Fruit fly (Drosophila melanogaster) whole organism, embryonic: ENCODE data around the gene CG14427.
A peak's percentile ranks its signal among the peaks of the same experiment; 100 is the strongest.

Source experiments
- Adf1 ChIP-seq: fragments of 200-800 bp; sonication (Bioruptor generic); IDR thresholded peaks from 2 replicates; pipeline ENCODE4 v1.3.6; 2022; ENCODE audit warnings: missing biosample characterization, missing genetic modification characterization
- Bdp1 ChIP-seq: fragments of 200-800 bp; sonication (Bioruptor generic); optimal IDR thresholded peaks from 3 replicates; lab custom pipeline; 2016; ENCODE audit warnings: missing biosample characterization, missing genetic modification characterization
- Bgb ChIP-seq: fragments of 200-800 bp; sonication (Bioruptor generic); IDR thresholded peaks from 2 replicates; pipeline ENCODE4 v1.3.6; 2022; ENCODE audit warnings: missing biosample characterization, missing genetic modification characterization; ENCODE audit not compliant: partially characterized antibody
- Bteb2 ChIP-seq: fragments of 200-800 bp; sonication (Bioruptor generic); optimal IDR thresholded peaks from 2 replicates; lab custom pipeline; 2016; ENCODE audit warnings: missing biosample characterization, missing genetic modification characterization
- CG12104 ChIP-seq: fragments of 200-800 bp; sonication (Bioruptor generic); optimal IDR thresholded peaks from 3 replicates; lab custom pipeline; 2016; ENCODE audit warnings: missing biosample characterization, missing genetic modification characterization
- CG14050 ChIP-seq: fragments of 200-800 bp; sonication (Bioruptor generic); IDR thresholded peaks from 3 replicates; pipeline ENCODE4 v1.3.6; 2022; ENCODE audit warnings: missing biosample characterization, missing genetic modification characterization
- CG1602 ChIP-seq: fragments of 200-800 bp; sonication (Bioruptor generic); optimal IDR thresholded peaks from 3 replicates; lab custom pipeline; 2016; ENCODE audit warnings: missing biosample characterization, missing genetic modification characterization
- CG16863 ChIP-seq: fragments of 200-800 bp; sonication (Bioruptor generic); optimal IDR thresholded peaks from 3 replicates; lab custom pipeline; 2016; ENCODE audit warnings: missing biosample characterization, missing genetic modification characterization
- CG17361 ChIP-seq: fragments of 200-800 bp; sonication (Bioruptor generic); IDR thresholded peaks from 3 replicates; pipeline ENCODE4 v1.3.6; 2022; ENCODE audit warnings: missing biosample characterization, missing genetic modification characterization
- CG3065 ChIP-seq: fragments of 200-800 bp; sonication (Bioruptor generic); optimal IDR thresholded peaks from 2 replicates; lab custom pipeline; 2016; ENCODE audit warnings: missing biosample characterization, missing genetic modification characterization
- CG33557 ChIP-seq: fragments of 200-800 bp; sonication (Bioruptor generic); optimal IDR thresholded peaks from 2 replicates; lab custom pipeline; 2019; ENCODE audit warnings: missing biosample characterization, mild to moderate bottlenecking, missing genetic modification characterization, moderate library complexity
- CG43689 ChIP-seq: fragments of 200-800 bp; sonication (Bioruptor generic); IDR thresholded peaks from 2 replicates; pipeline ENCODE4 v1.3.6; 2022; ENCODE audit warnings: missing biosample characterization, missing genetic modification characterization
- CG6654 ChIP-seq: fragments of 200-800 bp; sonication (Bioruptor generic); optimal IDR thresholded peaks from 2 replicates; lab custom pipeline; 2017; ENCODE audit warnings: missing biosample characterization, mild to moderate bottlenecking, missing genetic modification characterization
- CG6765 ChIP-seq: fragments of 200-800 bp; sonication (Bioruptor generic); optimal IDR thresholded peaks from 3 replicates; lab custom pipeline; 2017; ENCODE audit warnings: missing biosample characterization, mild to moderate bottlenecking, missing genetic modification characterization
- CG6854 ChIP-seq: fragments of 200-800 bp; sonication (Bioruptor generic); optimal IDR thresholded peaks from 3 replicates; lab custom pipeline; 2017; ENCODE audit warnings: missing biosample characterization, mild to moderate bottlenecking, missing genetic modification characterization
- CG7357 ChIP-seq: fragments of 200-800 bp; sonication (Bioruptor generic); IDR thresholded peaks from 3 replicates; pipeline ENCODE4 v1.3.6; 2022; ENCODE audit warnings: missing biosample characterization, missing genetic modification characterization
- CG7987 ChIP-seq: fragments of 200-800 bp; sonication (Bioruptor generic); optimal IDR thresholded peaks from 2 replicates; lab custom pipeline; 2018; ENCODE audit warnings: missing biosample characterization, mild to moderate bottlenecking, missing genetic modification characterization, moderate library complexity
- CHES-1-like ChIP-seq: fragments of 200-800 bp; sonication (Bioruptor generic); optimal IDR thresholded peaks from 2 replicates; lab custom pipeline; 2016; ENCODE audit warnings: missing biosample characterization, missing genetic modification characterization
- Doc3 ChIP-seq: fragments of 200-800 bp; sonication (Bioruptor generic); IDR thresholded peaks from 3 replicates; pipeline ENCODE4 v1.3.6; 2022; ENCODE audit warnings: missing biosample characterization, missing genetic modification characterization; ENCODE audit not compliant: partially characterized antibody
- E2f1 ChIP-seq: fragments of 200-800 bp; sonication (Bioruptor generic); IDR thresholded peaks from 2 replicates; pipeline ENCODE4 v1.3.6; 2022; ENCODE audit warnings: missing biosample characterization, missing genetic modification characterization
- HLH3B ChIP-seq: fragments of 200-800 bp; sonication (Bioruptor generic); IDR thresholded peaks from 2 replicates; pipeline ENCODE4 v1.3.6; 2022; ENCODE audit warnings: missing biosample characterization, missing genetic modification characterization
- HmgZ ChIP-seq: fragments of 200-800 bp; sonication (Bioruptor generic); optimal IDR thresholded peaks from 2 replicates; lab custom pipeline; 2018; ENCODE audit warnings: missing biosample characterization, mild to moderate bottlenecking, missing genetic modification characterization
- Kr ChIP-seq: fragments of 200-800 bp; sonication (Bioruptor generic); optimal IDR thresholded peaks from 2 replicates; lab custom pipeline; 2017; ENCODE audit warnings: missing biosample characterization, mild to moderate bottlenecking, missing genetic modification characterization
- Meics ChIP-seq: fragments of 200-800 bp; sonication (Bioruptor generic); optimal IDR thresholded peaks from 2 replicates; lab custom pipeline; 2017; ENCODE audit warnings: missing biosample characterization, mild to moderate bottlenecking, missing genetic modification characterization
- NK7.1 ChIP-seq: fragments of 200-800 bp; sonication (Bioruptor generic); optimal IDR thresholded peaks from 3 replicates; lab custom pipeline; 2016; ENCODE audit warnings: missing biosample characterization, missing genetic modification characterization
- Nf-YA ChIP-seq: fragments of 200-800 bp; sonication (Bioruptor generic); IDR thresholded peaks from 2 replicates; pipeline ENCODE4 v1.3.6; 2022; ENCODE audit warnings: missing biosample characterization, missing genetic modification characterization
- Rfx ChIP-seq: fragments of 200-800 bp; sonication (Bioruptor generic); IDR thresholded peaks from 2 replicates; pipeline ENCODE4 v1.3.6; 2022; ENCODE audit warnings: missing biosample characterization, missing genetic modification characterization
- al ChIP-seq: fragments of 200-800 bp; sonication (Bioruptor generic); IDR thresholded peaks from 2 replicates; pipeline ENCODE4 v1.3.6; 2022; ENCODE audit warnings: missing biosample characterization, missing genetic modification characterization
- bbx ChIP-seq: fragments of 200-800 bp; sonication (Bioruptor generic); IDR thresholded peaks from 2 replicates; pipeline ENCODE4 v1.3.6; 2022; ENCODE audit warnings: missing biosample characterization, missing genetic modification characterization; ENCODE audit not compliant: partially characterized antibody
- bsh ChIP-seq, 2 experiments: fragments of 200-800 bp; sonication (Bioruptor generic); optimal IDR thresholded peaks; 2 replicates each; lab custom pipeline; 2017 to 2018; ENCODE audit warnings: mild to moderate bottlenecking in 2 of 2, missing biosample characterization in 2 of 2, missing genetic modification characterization in 2 of 2, moderate library complexity in 1 of 2
- esg ChIP-seq: fragments of 200-800 bp; sonication (Bioruptor generic); conservative IDR thresholded peaks from 2 replicates; pipeline ENCODE4 v1.3.6; 2022; ENCODE audit warnings: missing biosample characterization, missing genetic modification characterization
- fd3F ChIP-seq: fragments of 200-800 bp; sonication (Bioruptor generic); optimal IDR thresholded peaks from 2 replicates; lab custom pipeline; 2018; ENCODE audit warnings: missing biosample characterization, mild to moderate bottlenecking, missing genetic modification characterization, moderate library complexity
- gcm2 ChIP-seq: fragments of 200-800 bp; sonication (Bioruptor generic); optimal IDR thresholded peaks from 2 replicates; lab custom pipeline; 2016; ENCODE audit warnings: missing biosample characterization, missing genetic modification characterization
- gem ChIP-seq: fragments of 200-800 bp; sonication (Bioruptor generic); optimal IDR thresholded peaks from 2 replicates; lab custom pipeline; 2019; ENCODE audit warnings: missing biosample characterization, mild to moderate bottlenecking, missing genetic modification characterization, moderate library complexity
- gfzf ChIP-seq: fragments of 200-800 bp; sonication (Bioruptor generic); optimal IDR thresholded peaks from 2 replicates; lab custom pipeline; 2016; ENCODE audit warnings: missing biosample characterization, mild to moderate bottlenecking, missing genetic modification characterization, moderate library complexity
- hbn ChIP-seq: fragments of 200-800 bp; sonication (Bioruptor generic); IDR thresholded peaks from 2 replicates; pipeline ENCODE4 v1.3.6; 2022; ENCODE audit warnings: missing biosample characterization, missing genetic modification characterization; ENCODE audit not compliant: partially characterized antibody
- mam ChIP-seq: fragments of 200-800 bp; sonication (Bioruptor generic); optimal IDR thresholded peaks from 3 replicates; lab custom pipeline; 2016; ENCODE audit warnings: missing biosample characterization, missing genetic modification characterization
- otp ChIP-seq: fragments of 200-800 bp; sonication (Bioruptor generic); IDR thresholded peaks from 3 replicates; pipeline ENCODE4, ENCODE4 v1.3.6; 2022; ENCODE audit warnings: missing biosample characterization, missing genetic modification characterization
- pan ChIP-seq, 4 experiments: fragments of >200 bp in 3 of 4; fragments of 200-800 bp in 1 of 4; sonication (Bioruptor generic) in 1 of 4; optimal IDR thresholded peaks in 3 of 4; IDR thresholded peaks in 1 of 4; 2 replicates each; pipeline versions ENCODE4 v1.3.6 to Lab custom; 2017 to 2022; ENCODE audit warnings: missing biosample characterization in 2 of 4, missing genetic modification characterization in 2 of 4, mixed read lengths in 1 of 4
- peb ChIP-seq: fragments of 200-800 bp; sonication (Bioruptor generic); IDR thresholded peaks from 2 replicates; pipeline ENCODE4 v1.3.6; 2022; ENCODE audit warnings: missing biosample characterization, missing genetic modification characterization
- pros ChIP-seq: fragments of 200-800 bp; sonication (Bioruptor generic); optimal IDR thresholded peaks from 3 replicates; lab custom pipeline; 2019; ENCODE audit warnings: missing biosample characterization, mild to moderate bottlenecking, missing genetic modification characterization, moderate library complexity
- ro ChIP-seq: fragments of 200-800 bp; sonication (Bioruptor generic); IDR thresholded peaks from 2 replicates; pipeline ENCODE4 v1.3.6; 2022; ENCODE audit warnings: missing biosample characterization, missing genetic modification characterization
- shn ChIP-seq: fragments of 200-800 bp; sonication (Bioruptor generic); optimal IDR thresholded peaks from 3 replicates; lab custom pipeline; 2016; ENCODE audit warnings: missing biosample characterization, missing genetic modification characterization
- sima ChIP-seq: fragments of 200-800 bp; sonication (Bioruptor generic); optimal IDR thresholded peaks from 2 replicates; lab custom pipeline; 2016; ENCODE audit warnings: missing biosample characterization, missing genetic modification characterization
- sisA ChIP-seq: fragments of 200-800 bp; sonication (Bioruptor generic); IDR thresholded peaks from 2 replicates; pipeline ENCODE4 v1.3.6; 2022; ENCODE audit warnings: missing biosample characterization, missing genetic modification characterization
- ssp ChIP-seq: fragments of 200-800 bp; sonication (Bioruptor generic); IDR thresholded peaks from 2 replicates; pipeline ENCODE4 v1.3.6; 2022; ENCODE audit warnings: missing biosample characterization, missing genetic modification characterization
- stwl ChIP-seq: fragments of 200-800 bp; sonication (Bioruptor generic); optimal IDR thresholded peaks from 3 replicates; lab custom pipeline; 2018; ENCODE audit warnings: missing biosample characterization, mild to moderate bottlenecking, missing genetic modification characterization, moderate library complexity
- trem ChIP-seq: fragments of 200-800 bp; optimal IDR thresholded peaks from 3 replicates; lab custom pipeline; 2019; ENCODE audit warnings: missing biosample characterization, mild to moderate bottlenecking, missing genetic modification characterization, moderate library complexity
- trh ChIP-seq: fragments of 200-800 bp; sonication (Bioruptor generic); optimal IDR thresholded peaks from 2 replicates; lab custom pipeline; 2016; ENCODE audit warnings: missing biosample characterization, missing genetic modification characterization
- wor ChIP-seq: fragments of 200-800 bp; sonication (Bioruptor generic); IDR thresholded peaks from 2 replicates; pipeline ENCODE4 v1.3.6; 2022; ENCODE audit warnings: missing biosample characterization, missing genetic modification characterization

The CG14427 gene

DNA sequence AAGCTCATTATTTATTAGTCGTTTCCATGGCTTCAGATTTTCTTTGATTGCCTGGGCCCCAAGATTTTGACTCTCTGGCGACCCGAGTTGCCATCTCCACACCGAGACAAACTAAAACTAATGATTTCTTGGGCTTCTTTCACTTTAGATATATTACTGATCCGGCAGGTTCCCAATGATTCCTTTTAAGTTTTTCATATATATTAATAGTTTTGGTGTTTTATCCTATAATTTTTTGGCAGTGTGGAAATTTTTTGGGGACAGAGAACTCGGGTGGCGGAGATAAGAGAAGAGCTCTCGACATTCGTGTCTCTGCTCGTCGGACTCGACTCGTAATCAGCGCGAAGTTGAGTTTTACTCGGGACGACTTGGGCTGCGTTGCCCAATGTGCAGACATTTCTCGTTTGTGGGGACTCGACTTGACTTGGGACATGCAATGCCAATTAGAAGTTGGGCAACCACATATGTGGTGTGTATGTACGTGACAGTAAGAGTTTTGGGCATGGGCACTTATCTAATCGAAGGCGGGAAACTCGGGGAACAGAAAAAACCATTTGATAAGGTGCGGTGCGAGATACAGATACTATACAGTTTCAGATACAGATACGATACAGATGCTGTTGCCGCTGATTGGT is 39.2 kb upstream of the CG14427 start (continued):
- TF ChIP-seq al (GFP tag; lab: Robert Waterston, UW) (peak; percentile 34; the same call in 1 of the 2 replicates), mam (GFP tag; lab: Kevin White, UChicago) (no peak), CG6654 (no peak), Bdp1 (GFP tag; lab: Kevin White, UChicago) (no peak), ssp (GFP tag; lab: Robert Waterston, UW) (peak; percentile 45; the same call in 1 of the 2 replicates), CG17361 (GFP tag; lab: Robert Waterston, UW) (peak; percentile 72), gfzf (no peak), pros (no peak), CG16863 (peak; percentile 12), Bgb (GFP tag; lab: Robert Waterston, UW) (no peak), sisA (GFP tag; lab: Robert Waterston, UW) (0 out of 2 replicates have a peak, but pooled peaks have one; percentile 16), CG33557 (GFP tag; lab: Kevin White, UChicago) (no peak), trh (GFP tag; lab: Kevin White, UChicago) (no peak), shn (GFP tag; lab: Kevin White, UChicago) (no peak), E2f1 (peak; percentile 50; the same call in 1 of the 2 replicates), ro (GFP tag; lab: Robert Waterston, UW) (no peak), Meics (GFP tag; lab: Kevin White, UChicago) (peak; percentile 63), Kr (GFP tag; lab: Kevin White, UChicago) (no peak), Nf-YA (GFP tag; lab: Robert Waterston, UW) (no peak), stwl (tag; lab: Kevin White, UChicago) (no peak), pan (optimal IDR thresholded peaks at IDR 0.05; lab: Kevin White, UChicago) (no peak), pan (GFP tag; optimal IDR thresholded peaks at IDR 0.05 in 1 of 2, IDR thresholded peaks at IDR 0.05 in 1 of 2) (peak in 1 of 2 experiments; percentile 74), Bteb2 (GFP tag; lab: Kevin White, UChicago) (no peak), CG1602 (GFP tag; lab: Kevin White, UChicago) (peak; percentile 22), CG6854 (no peak), bsh (GFP tag; optimal IDR thresholded peaks at IDR 0.05; lab: Kevin White, UChicago) (peak in 1 of 2 experiments; percentile 53), bbx (GFP tag; lab: Robert Waterston, UW) (no peak), wor (GFP tag; lab: Robert Waterston, UW) (no peak), trem (tag; lab: Kevin White, UChicago) (peak; percentile 42), CG7987 (GFP tag; lab: Kevin White, UChicago) (no peak), CG6765 (no peak), HmgZ (tag; lab: Kevin White, UChicago) (no peak), CHES-1-like (GFP tag; lab: Kevin White, UChicago) (peak; percentile 5), Rfx (peak; percentile 81), Doc3 (GFP tag; lab: Robert Waterston, UW) (no peak), fd3F (GFP tag; lab: Kevin White, UChicago) (peak; percentile 17), Adf1 (GFP tag; lab: Robert Waterston, UW) (no peak), sima (no peak), gem (peak; percentile 68), CG43689 (GFP tag; lab: Robert Waterston, UW) (no peak), NK7.1 (GFP tag; lab: Kevin White, UChicago) (no peak), gcm2 (GFP tag; lab: Kevin White, UChicago) (no peak), otp (GFP tag; lab: Robert Waterston, UW) (peak; percentile 55; the same call in 1 of the 3 replicates), HLH3B (peak; percentile 61), CG7357 (GFP tag; lab: Robert Waterston, UW) (0 out of 3 replicates have a peak, but pooled peaks have one; percentile 39), hbn (GFP tag; lab: Robert Waterston, UW) (no peak), peb (no peak), CG3065 (GFP tag; lab: Kevin White, UChicago) (no peak), esg (GFP tag; lab: Robert Waterston, UW) (no peak), CG14050 (GFP tag; lab: Robert Waterston, UW) (no peak), CG12104 (GFP tag; lab: Kevin White, UChicago) (peak; percentile 18)
